Worm (Caenorhabditis elegans) whole organism, young adult: ENCODE measurements around the gene lido-18.

ENCODE experiments used
- B0035.1 ChIP-seq: sonication (generic microtip); optimal IDR thresholded peaks from 2 replicates; lab custom pipeline; 2016; ENCODE audit warnings: missing genetic modification characterization, mild to moderate bottlenecking, missing compliant biosample characterization, missing genotype, missing genetic modification reagents
- C06A6.2 ChIP-seq: fragments of 200-800 bp; sonication (Bioruptor generic); conservative IDR thresholded peaks from 2 replicates; pipeline ENCODE4 v1.3.6; 2022; ENCODE audit warnings: missing genetic modification characterization, missing compliant biosample characterization
- D2030.7 ChIP-seq: fragments of 200-800 bp; sonication (Bioruptor generic); IDR thresholded peaks from 2 replicates; pipeline ENCODE4 v1.3.6; 2022; ENCODE audit warnings: missing genetic modification reagents, missing genetic modification characterization, missing compliant biosample characterization
- F22D6.2 ChIP-seq: sonication (generic microtip); optimal IDR thresholded peaks from 2 replicates; lab custom pipeline; 2016; ENCODE audit warnings: mild to moderate bottlenecking, missing genetic modification characterization, missing compliant biosample characterization
- F23B12.7 ChIP-seq: sonication (generic microtip); optimal IDR thresholded peaks from 2 replicates; lab custom pipeline; 2017; ENCODE audit warnings: missing genetic modification characterization, mild to moderate bottlenecking, missing compliant biosample characterization, antibody characterized with exemption, moderate library complexity; ENCODE audit not compliant: insufficient read depth
- K12H6.12 ChIP-seq: fragments of 200-800 bp; sonication (Bioruptor generic); optimal IDR thresholded peaks from 2 replicates; lab custom pipeline; 2018; ENCODE audit warnings: mild to moderate bottlenecking, missing genetic modification characterization, missing compliant biosample characterization
- Y53F4B.3 ChIP-seq: fragments of 200-800 bp; sonication (Bioruptor generic); IDR thresholded peaks from 2 replicates; pipeline ENCODE4 v1.3.6; 2022; ENCODE audit warnings: missing genetic modification reagents, missing genetic modification characterization, missing compliant biosample characterization
- Y67H2A.10 ChIP-seq: fragments of 200-800 bp; sonication (Bioruptor generic); conservative IDR thresholded peaks from 2 replicates; pipeline ENCODE4 v1.3.6; 2022; ENCODE audit warnings: missing genetic modification reagents, missing genetic modification characterization, missing compliant biosample characterization
- ZK185.1 ChIP-seq: sonication (generic microtip); optimal IDR thresholded peaks from 2 replicates; lab custom pipeline; 2016; ENCODE audit warnings: mild to moderate bottlenecking, missing genetic modification characterization, missing compliant biosample characterization; ENCODE audit not compliant: poor library complexity, severe bottlenecking
- akir-1 ChIP-seq: fragments of 200-800 bp; sonication (Bioruptor generic); optimal IDR thresholded peaks from 2 replicates; lab custom pipeline; 2018; ENCODE audit warnings: mild to moderate bottlenecking, missing genetic modification characterization, moderate library complexity, missing compliant biosample characterization
- aptf-2 ChIP-seq: fragments of 200-800 bp; sonication (Bioruptor generic); conservative IDR thresholded peaks from 2 replicates; pipeline ENCODE4 v1.3.6; 2022; ENCODE audit warnings: missing genetic modification reagents, missing genetic modification characterization, missing compliant biosample characterization
- atf-7 ChIP-seq: sonication (generic microtip); optimal IDR thresholded peaks from 2 replicates; lab custom pipeline; 2017; ENCODE audit warnings: mild to moderate bottlenecking, missing genetic modification characterization, missing compliant biosample characterization
- athp-1 ChIP-seq: sonication (generic microtip); optimal IDR thresholded peaks from 2 replicates; lab custom pipeline; 2017; ENCODE audit warnings: mild to moderate bottlenecking, missing genetic modification characterization, missing compliant biosample characterization
- attf-3 ChIP-seq: fragments of 200-800 bp; sonication (Bioruptor generic); conservative IDR thresholded peaks from 2 replicates; pipeline ENCODE4 v1.3.6; 2022; ENCODE audit warnings: missing genetic modification reagents, missing genetic modification characterization, missing compliant biosample characterization
- attf-5 ChIP-seq: fragments of 200-800 bp; sonication (Bioruptor generic); optimal IDR thresholded peaks from 2 replicates; lab custom pipeline; 2018; ENCODE audit warnings: mild to moderate bottlenecking, missing genetic modification characterization, missing compliant biosample characterization
- attf-6 ChIP-seq: fragments of 200-800 bp; sonication (Bioruptor generic); IDR thresholded peaks from 2 replicates; pipeline ENCODE4 v1.3.6; 2022; ENCODE audit warnings: missing genetic modification reagents, missing genetic modification characterization, missing compliant biosample characterization
- ccch-3 ChIP-seq: fragments of 200-800 bp; sonication (Bioruptor generic); optimal IDR thresholded peaks from 2 replicates; lab custom pipeline; 2018; ENCODE audit warnings: mild to moderate bottlenecking, missing genetic modification characterization, missing compliant biosample characterization
- cebp-2 ChIP-seq: fragments of 200-800 bp; sonication (Bioruptor generic); IDR thresholded peaks from 2 replicates; pipeline ENCODE4 v1.3.6; 2022; ENCODE audit warnings: missing genetic modification characterization, missing compliant biosample characterization
- ceh-100 ChIP-seq: fragments of 200-800 bp; sonication (Bioruptor generic); IDR thresholded peaks from 2 replicates; pipeline ENCODE4 v1.3.6; 2022; ENCODE audit warnings: missing genetic modification reagents, missing genetic modification characterization, missing compliant biosample characterization
- ceh-27 ChIP-seq: fragments of 200-800 bp; sonication (Bioruptor generic); optimal IDR thresholded peaks from 2 replicates; lab custom pipeline; 2018; ENCODE audit warnings: mild to moderate bottlenecking, missing genetic modification characterization, moderate library complexity, missing compliant biosample characterization
- ceh-40 ChIP-seq: fragments of 200-800 bp; sonication (Bioruptor generic); IDR thresholded peaks from 2 replicates; pipeline ENCODE4 v1.3.6; 2022; ENCODE audit warnings: missing genetic modification characterization, missing compliant biosample characterization
- ceh-79 ChIP-seq: sonication (generic microtip); optimal IDR thresholded peaks from 2 replicates; lab custom pipeline; 2017; ENCODE audit warnings: mild to moderate bottlenecking, missing genetic modification characterization, missing compliant biosample characterization
- chd-7 ChIP-seq: sonication (generic microtip); optimal IDR thresholded peaks from 2 replicates; lab custom pipeline; 2016; ENCODE audit warnings: mild to moderate bottlenecking, missing genetic modification characterization, moderate library complexity, missing compliant biosample characterization
- egl-18 ChIP-seq: fragments of 200-800 bp; sonication (Bioruptor generic); IDR thresholded peaks from 2 replicates; pipeline ENCODE4 v1.3.6; 2022; ENCODE audit warnings: missing genetic modification reagents, missing genetic modification characterization, missing compliant biosample characterization
- egrh-3 ChIP-seq: fragments of 200-800 bp; sonication (Bioruptor generic); IDR thresholded peaks from 2 replicates; pipeline ENCODE4 v1.3.6; 2022; ENCODE audit warnings: missing genetic modification reagents, missing genetic modification characterization, missing compliant biosample characterization
- ekl-4 ChIP-seq: fragments of 200-800 bp; sonication (Bioruptor generic); IDR thresholded peaks from 2 replicates; pipeline ENCODE4 v1.3.6; 2022; ENCODE audit warnings: missing genetic modification reagents, missing genetic modification characterization, missing compliant biosample characterization
- him-1 ChIP-seq: sonication (generic microtip); optimal IDR thresholded peaks from 2 replicates; lab custom pipeline; 2016; ENCODE audit warnings: missing genotype, missing genetic modification reagents, missing genetic modification characterization, missing compliant biosample characterization
- hlh-12 ChIP-seq: sonication (generic microtip); optimal IDR thresholded peaks from 2 replicates; lab custom pipeline; 2016; ENCODE audit warnings: missing genetic modification characterization, missing compliant biosample characterization
- hmg-1.2 ChIP-seq: fragments of 200-800 bp; sonication (Bioruptor generic); IDR thresholded peaks from 2 replicates; pipeline ENCODE4 v1.3.6; 2022; ENCODE audit warnings: missing genetic modification reagents, missing genetic modification characterization, missing compliant biosample characterization
- hrde-1 ChIP-seq: sonication (generic microtip); optimal IDR thresholded peaks from 2 replicates; lab custom pipeline; 2016; ENCODE audit warnings: missing genetic modification characterization, mild to moderate bottlenecking, missing compliant biosample characterization, moderate library complexity, missing genotype, missing genetic modification reagents, borderline replicate concordance
- lin-54 ChIP-seq: fragments of 200-800 bp; sonication (Bioruptor generic); optimal IDR thresholded peaks from 2 replicates; lab custom pipeline; 2018; ENCODE audit warnings: mild to moderate bottlenecking, missing genetic modification characterization, missing compliant biosample characterization
- lsy-27 ChIP-seq: sonication (generic microtip); optimal IDR thresholded peaks from 2 replicates; lab custom pipeline; 2017; ENCODE audit warnings: missing genetic modification characterization, mild to moderate bottlenecking, missing compliant biosample characterization, antibody characterized with exemption, missing genotype, borderline replicate concordance; ENCODE audit not compliant: insufficient read depth
- madf-3 ChIP-seq: fragments of 200-800 bp; sonication (Bioruptor generic); IDR thresholded peaks from 2 replicates; pipeline ENCODE4 v1.3.6; 2022; ENCODE audit warnings: missing genetic modification reagents, missing genetic modification characterization, missing compliant biosample characterization
- mcd-1 ChIP-seq: fragments of 200-800 bp; sonication (Bioruptor generic); IDR thresholded peaks from 2 replicates; pipeline ENCODE4 v1.3.6; 2022; ENCODE audit warnings: missing genetic modification reagents, missing genetic modification characterization, missing compliant biosample characterization
- mes-4 ChIP-seq: sonication (generic microtip); optimal IDR thresholded peaks from 2 replicates; lab custom pipeline; 2016; ENCODE audit warnings: missing genotype, missing genetic modification characterization, missing compliant biosample characterization
- nfya-1 ChIP-seq: sonication (generic microtip); optimal IDR thresholded peaks from 2 replicates; lab custom pipeline; 2017; ENCODE audit warnings: antibody characterized with exemption, missing compliant biosample characterization, missing genetic modification characterization, borderline replicate concordance; ENCODE audit not compliant: insufficient read depth
- nfyb-1 ChIP-seq: fragments of 200-800 bp; sonication (Bioruptor generic); IDR thresholded peaks from 2 replicates; pipeline ENCODE4 v1.3.6; 2022; ENCODE audit warnings: missing genetic modification reagents, missing genetic modification characterization, missing compliant biosample characterization
- nhr-27 ChIP-seq: fragments of 200-800 bp; sonication (Bioruptor generic); optimal IDR thresholded peaks from 2 replicates; lab custom pipeline; 2018; ENCODE audit warnings: mild to moderate bottlenecking, missing genetic modification characterization, moderate library complexity, missing compliant biosample characterization
- pha-4 ChIP-seq: fragments of 150-350 bp; sonication (generic microtip); optimal IDR thresholded peaks from 2 replicates; lab custom pipeline; 2014; ENCODE audit warnings: missing biosample characterization, missing genetic modification reagents, missing genetic modification characterization
- rcor-1 ChIP-seq: fragments of 200-800 bp; sonication (Bioruptor generic); IDR thresholded peaks from 2 replicates; pipeline ENCODE4 v1.3.6; 2022; ENCODE audit warnings: missing genetic modification reagents, missing genetic modification characterization, missing compliant biosample characterization
- snpc-3.4 ChIP-seq: sonication (generic microtip); optimal IDR thresholded peaks from 2 replicates; lab custom pipeline; 2017; ENCODE audit warnings: missing genetic modification characterization, mild to moderate bottlenecking, missing compliant biosample characterization, antibody characterized with exemption, moderate library complexity, missing genotype, missing genetic modification reagents
- somi-1 ChIP-seq: fragments of 200-800 bp; sonication (Bioruptor generic); optimal IDR thresholded peaks from 2 replicates; lab custom pipeline; 2018; ENCODE audit warnings: mild to moderate bottlenecking, missing genetic modification characterization, missing compliant biosample characterization
- tlf-1 ChIP-seq: fragments of 200-800 bp; sonication (Bioruptor generic); optimal IDR thresholded peaks from 2 replicates; lab custom pipeline; 2018; ENCODE audit warnings: mild to moderate bottlenecking, missing genetic modification characterization, missing compliant biosample characterization
- unc-130 ChIP-seq: sonication (generic microtip); optimal IDR thresholded peaks from 2 replicates; lab custom pipeline; 2016; ENCODE audit warnings: missing genetic modification reagents, missing genetic modification characterization, missing compliant biosample characterization
- unc-62 ChIP-seq: fragments of 150-350 bp; optimal IDR thresholded peaks from 2 replicates; lab custom pipeline; 2014; ENCODE audit warnings: missing biosample characterization, missing genetic modification reagents, missing genetic modification characterization
- zfh-2 ChIP-seq: fragments of 200-800 bp; sonication (Bioruptor generic); conservative IDR thresholded peaks from 2 replicates; pipeline ENCODE4 v1.3.6; 2022; ENCODE audit warnings: missing genetic modification reagents, missing genetic modification characterization, missing compliant biosample characterization

lido-18 gene

DNA sequence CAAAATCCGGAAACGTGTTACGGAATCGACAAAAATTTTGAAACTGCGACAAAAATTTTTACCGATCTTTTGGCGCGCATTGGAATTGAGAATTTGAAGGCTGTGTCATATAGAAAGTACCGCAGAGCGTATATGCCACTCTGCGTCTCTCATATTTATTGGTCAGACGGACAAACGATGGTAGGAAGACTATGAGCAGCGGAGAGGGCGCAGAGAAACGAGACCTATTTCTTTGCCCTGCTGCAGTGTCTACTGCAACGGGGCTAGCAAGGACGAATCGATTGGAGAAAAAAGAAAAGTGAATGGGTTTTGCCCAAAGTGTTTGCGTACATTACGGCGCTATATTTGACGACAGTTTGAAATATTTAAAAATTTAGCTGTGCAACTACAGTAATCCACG lies 48.0 kb downstream of the lido-18 start (continued):
- TF ChIP-seq chd-7 (tag; lab: Kevin White, UChicago) = peak; percentile 47
- TF ChIP-seq atf-7 (tag; lab: Kevin White, UChicago) = peak; percentile 28
- TF ChIP-seq B0035.1 (tag; lab: Kevin White, UChicago) = no peak
- no peak for TF ChIP-seq attf-6 (GFP tag; lab: Robert Waterston, UW)
- TF ChIP-seq akir-1 (GFP tag; lab: Kevin White, UChicago) = no peak
- no peak for TF ChIP-seq egrh-3 (GFP tag; lab: Robert Waterston, UW)
- 0 out of 2 replicates have a peak, but pooled peaks have one; percentile 62 for TF ChIP-seq ekl-4 (GFP tag; lab: Robert Waterston, UW)
- no peak for TF ChIP-seq hrde-1 (tag; lab: Kevin White, UChicago)
- peak; percentile 69 for TF ChIP-seq zfh-2
- TF ChIP-seq ceh-27 (GFP tag; lab: Kevin White, UChicago) = peak; percentile 78
- TF ChIP-seq ZK185.1 (tag; lab: Kevin White, UChicago) = peak; percentile 28
- no peak for TF ChIP-seq cebp-2 (GFP tag; lab: Robert Waterston, UW)
- TF ChIP-seq D2030.7 (GFP tag; lab: Robert Waterston, UW) = peak; percentile 23; the same call in 1 of the 2 replicates
- TF ChIP-seq madf-3 (GFP tag; lab: Robert Waterston, UW) = 0 out of 2 replicates have a peak, but pooled peaks have one; percentile 28
- peak; percentile 89 for TF ChIP-seq hmg-1.2
- no peak for TF ChIP-seq Y53F4B.3 (GFP tag; lab: Robert Waterston, UW)
- peak; percentile 81 for TF ChIP-seq mcd-1 (GFP tag; lab: Robert Waterston, UW)
- no peak for TF ChIP-seq ceh-79
- TF ChIP-seq hlh-12 (tag; lab: Kevin White, UChicago) = no peak
- peak; percentile 25; the same call in 1 of the 2 replicates for TF ChIP-seq ceh-100 (GFP tag; lab: Robert Waterston, UW)
- no peak for TF ChIP-seq nfya-1 (tag; lab: Kevin White, UChicago)
- no peak; the same call in 1 of the 2 replicates for TF ChIP-seq attf-3 (GFP tag; lab: Robert Waterston, UW)
- TF ChIP-seq K12H6.12 (tag; lab: Kevin White, UChicago) = peak; percentile 74
- peak; percentile 9 for TF ChIP-seq lin-54 (GFP tag; lab: Kevin White, UChicago)

DNA sequence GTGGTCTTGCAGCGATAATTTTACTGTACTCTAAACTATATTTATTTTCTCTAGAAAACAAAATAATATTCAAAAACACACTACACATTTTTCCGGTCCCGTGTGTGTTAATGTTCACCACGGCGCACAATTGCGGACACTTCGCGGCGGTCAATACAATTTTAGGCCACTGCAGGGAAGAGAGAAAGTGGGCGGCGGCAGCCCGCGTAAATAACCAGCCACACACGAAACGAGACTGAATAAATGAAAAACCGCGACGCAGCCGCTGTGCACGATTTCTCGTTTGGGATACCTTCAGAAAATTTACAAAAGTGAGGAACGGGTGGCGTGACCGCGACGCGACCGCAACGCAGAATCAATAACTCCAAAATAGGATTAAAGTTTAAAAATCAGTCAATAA lies 48.9 kb downstream of the lido-18 start:
- TF ChIP-seq him-1 (tag; lab: Kevin White, UChicago) (no peak), aptf-2 (GFP tag; lab: Robert Waterston, UW) (no peak), C06A6.2 (GFP tag; lab: Robert Waterston, UW) (no peak), unc-130 (GFP tag; lab: Kevin White, UChicago) (no peak), nfyb-1 (no peak), pha-4 (tag; lab: Kevin White, UChicago) (no peak), chd-7 (tag; lab: Kevin White, UChicago) (no peak), tlf-1 (GFP tag; lab: Kevin White, UChicago) (no peak), Y67H2A.10 (0 out of 2 replicates have a peak, but pooled peaks have one; percentile 17), ccch-3 (GFP tag; lab: Kevin White, UChicago) (no peak), attf-5 (peak; percentile 73), F22D6.2 (tag; lab: Kevin White, UChicago) (no peak), cebp-2 (GFP tag; lab: Robert Waterston, UW) (no peak), B0035.1 (tag; lab: Kevin White, UChicago) (no peak), madf-3 (GFP tag; lab: Robert Waterston, UW) (peak; percentile 78; the same call in 1 of the 2 replicates), somi-1 (GFP tag; lab: Kevin White, UChicago) (no peak), unc-62 (GFP tag; lab: Kevin White, UChicago) (no peak), Y53F4B.3 (GFP tag; lab: Robert Waterston, UW) (no peak), egl-18 (GFP tag; lab: Robert Waterston, UW) (no peak), ceh-40 (no peak), rcor-1 (peak; percentile 31; the same call in 1 of the 2 replicates), snpc-3.4 (no peak), lsy-27 (tag; lab: Kevin White, UChicago) (no peak), nhr-27 (tag; lab: Kevin White, UChicago) (no peak), mes-4 (tag; lab: Kevin White, UChicago) (no peak), athp-1 (tag; lab: Kevin White, UChicago) (no peak), F23B12.7 (tag; lab: Kevin White, UChicago) (no peak)
